Worm (Caenorhabditis elegans) whole organism, mixed stage, embryonic: ENCODE data around the gene F43E2.6.

Source experiments
- ceh-39 ChIP-seq: fragments of 150-350 bp; optimal IDR thresholded peaks from 2 replicates; lab custom pipeline; 2014; ENCODE audit warnings: missing biosample characterization, missing genetic modification characterization
- elt-3 ChIP-seq: fragments of 150-350 bp; optimal IDR thresholded peaks from 2 replicates; lab custom pipeline; 2014; ENCODE audit warnings: missing biosample characterization, missing genetic modification characterization
- lsy-2 ChIP-seq: fragments of 150-350 bp; optimal IDR thresholded peaks from 2 replicates; lab custom pipeline; 2014; ENCODE audit warnings: missing biosample characterization, missing genetic modification characterization
- mep-1 ChIP-seq: fragments of 150-350 bp; optimal IDR thresholded peaks from 2 replicates; lab custom pipeline; 2017; ENCODE audit warnings: missing biosample characterization, missing genetic modification reagents, missing genetic modification characterization, inconsistent platforms
- nhr-76 ChIP-seq: sonication (generic microtip); optimal IDR thresholded peaks from 2 replicates; lab custom pipeline; 2017; ENCODE audit warnings: missing biosample characterization, missing genetic modification characterization
- pha-4 ChIP-seq: fragments of 150-350 bp; optimal IDR thresholded peaks from 2 replicates; lab custom pipeline; 2018; ENCODE audit warnings: missing biosample characterization, missing genetic modification reagents, missing genetic modification characterization
- snpc-4 ChIP-seq: fragments of 150-350 bp; optimal IDR thresholded peaks from 2 replicates; lab custom pipeline; 2014; ENCODE audit warnings: missing biosample characterization, missing genetic modification characterization
- ztf-11 ChIP-seq: fragments of 150-350 bp; optimal IDR thresholded peaks from 2 replicates; lab custom pipeline; 2014; ENCODE audit warnings: missing biosample characterization, missing genetic modification characterization

- TF ChIP-seq snpc-4 (tag; lab: Kevin White, UChicago) (no peak), elt-3 (tag; lab: Kevin White, UChicago) (no peak), ztf-11 (tag; lab: Kevin White, UChicago) (no peak), mep-1 (tag; lab: Kevin White, UChicago) (no peak), pha-4 (tag; lab: Kevin White, UChicago) (no peak), lsy-2 (tag; lab: Kevin White, UChicago) (no peak), nhr-76 (tag; lab: Kevin White, UChicago) (no peak), ceh-39 (no peak)
These were observed 43.6 kb downstream of the F43E2.6 start for ce11 chrII:7325063-7325480.
